Worm (Caenorhabditis elegans) whole organism, late embryonic: Measurements from ENCODE around the gene F28F8.7.

Experiments
- C08G9.2 ChIP-seq: sonication (generic microtip); optimal IDR thresholded peaks from 2 replicates; lab custom pipeline; 2016; ENCODE audit warnings: mild to moderate bottlenecking, missing genetic modification characterization, moderate library complexity, missing compliant biosample characterization
- C38D4.7 ChIP-seq: fragments of 200-800 bp; sonication (Bioruptor generic); optimal IDR thresholded peaks from 2 replicates; lab custom pipeline; 2018; ENCODE audit warnings: mild to moderate bottlenecking, missing genetic modification characterization, moderate library complexity, missing compliant biosample characterization
- F13H6.1 ChIP-seq: sonication (generic microtip); optimal IDR thresholded peaks from 2 replicates; lab custom pipeline; 2016; ENCODE audit warnings: missing genetic modification characterization, missing compliant biosample characterization
- K02D7.2 ChIP-seq: sonication (generic microtip); optimal IDR thresholded peaks from 2 replicates; lab custom pipeline; 2017; ENCODE audit warnings: mild to moderate bottlenecking, missing genetic modification characterization, missing compliant biosample characterization
- K09A11.1 ChIP-seq: sonication (generic microtip); optimal IDR thresholded peaks from 2 replicates; lab custom pipeline; 2017; ENCODE audit warnings: antibody characterized with exemption, mild to moderate bottlenecking, missing genetic modification characterization, missing compliant biosample characterization; ENCODE audit not compliant: insufficient read depth
- T23F11.4 ChIP-seq: fragments of 200-800 bp; sonication (Bioruptor generic); optimal IDR thresholded peaks from 2 replicates; lab custom pipeline; 2018; ENCODE audit warnings: mild to moderate bottlenecking, missing genetic modification characterization, missing compliant biosample characterization
- Y22D7AL.16 ChIP-seq: sonication (generic microtip); optimal IDR thresholded peaks from 2 replicates; lab custom pipeline; 2016; ENCODE audit warnings: missing genetic modification characterization, missing compliant biosample characterization
- ahr-1 ChIP-seq: sonication (generic microtip); optimal IDR thresholded peaks from 2 replicates; lab custom pipeline; 2016; ENCODE audit warnings: missing genetic modification characterization, missing compliant biosample characterization
- ama-1 ChIP-seq: fragments of 150-350 bp; optimal IDR thresholded peaks from 2 replicates; lab custom pipeline; 2014
- ceh-18 ChIP-seq: sonication (generic microtip); optimal IDR thresholded peaks from 2 replicates; lab custom pipeline; 2016; ENCODE audit warnings: missing genetic modification characterization, missing compliant biosample characterization
- ceh-19 ChIP-seq: fragments of 200-800 bp; sonication (Bioruptor generic); optimal IDR thresholded peaks from 2 replicates; lab custom pipeline; 2018; ENCODE audit warnings: mild to moderate bottlenecking, missing genetic modification characterization, missing compliant biosample characterization
- ceh-2 ChIP-seq: sonication (generic microtip); optimal IDR thresholded peaks from 2 replicates; lab custom pipeline; 2016; ENCODE audit warnings: missing genotype, missing genetic modification characterization, missing compliant biosample characterization
- ceh-22 ChIP-seq: sonication (generic microtip); optimal IDR thresholded peaks from 2 replicates; lab custom pipeline; 2017; ENCODE audit warnings: missing biosample characterization, missing genetic modification characterization
- ceh-24 ChIP-seq: sonication (generic microtip); optimal IDR thresholded peaks from 2 replicates; lab custom pipeline; 2016; ENCODE audit warnings: mild to moderate bottlenecking, missing genetic modification characterization, missing compliant biosample characterization
- ceh-30 ChIP-seq: fragments of 150-350 bp; optimal IDR thresholded peaks from 2 replicates; lab custom pipeline; 2014; ENCODE audit warnings: missing biosample characterization, missing genetic modification characterization
- ceh-31 ChIP-seq: sonication (generic microtip); optimal IDR thresholded peaks from 2 replicates; lab custom pipeline; 2016; ENCODE audit warnings: missing genetic modification characterization, missing compliant biosample characterization
- ceh-48 ChIP-seq: sonication (generic microtip); optimal IDR thresholded peaks from 2 replicates; lab custom pipeline; 2016; ENCODE audit warnings: missing genetic modification characterization, inconsistent platforms, missing compliant biosample characterization
- ceh-6 ChIP-seq: fragments of 200-800 bp; sonication (Bioruptor generic); optimal IDR thresholded peaks from 2 replicates; lab custom pipeline; 2018; ENCODE audit warnings: mild to moderate bottlenecking, missing genetic modification characterization, missing compliant biosample characterization
- ceh-9 ChIP-seq: sonication (generic microtip); optimal IDR thresholded peaks from 2 replicates; lab custom pipeline; 2016; ENCODE audit warnings: mild to moderate bottlenecking, missing genetic modification characterization, inconsistent platforms, missing compliant biosample characterization
- che-1 ChIP-seq: sonication (generic microtip); optimal IDR thresholded peaks from 2 replicates; lab custom pipeline; 2016; ENCODE audit warnings: mild to moderate bottlenecking, missing genetic modification characterization, missing compliant biosample characterization
- dmd-4 ChIP-seq: sonication (generic microtip); optimal IDR thresholded peaks from 2 replicates; lab custom pipeline; 2016; ENCODE audit warnings: borderline replicate concordance, missing genetic modification characterization, missing compliant biosample characterization
- dve-1 ChIP-seq: sonication (generic microtip); optimal IDR thresholded peaks from 2 replicates; lab custom pipeline; 2017; ENCODE audit warnings: antibody characterized with exemption, mild to moderate bottlenecking, missing genetic modification characterization, missing compliant biosample characterization
- elt-2 ChIP-seq: sonication (generic microtip); optimal IDR thresholded peaks from 2 replicates; lab custom pipeline; 2016; ENCODE audit warnings: missing genetic modification reagents, missing genetic modification characterization, missing compliant biosample characterization
- elt-4 ChIP-seq: sonication (generic microtip); optimal IDR thresholded peaks from 2 replicates; lab custom pipeline; 2016; ENCODE audit warnings: missing genetic modification characterization, missing compliant biosample characterization
- eyg-1 ChIP-seq: sonication (generic microtip); optimal IDR thresholded peaks from 2 replicates; lab custom pipeline; 2016; ENCODE audit warnings: missing genotype, missing genetic modification characterization, missing compliant biosample characterization
- fax-1 ChIP-seq: sonication (generic microtip); optimal IDR thresholded peaks from 2 replicates; lab custom pipeline; 2016; ENCODE audit warnings: missing genotype, missing genetic modification characterization, missing compliant biosample characterization
- fkh-10 ChIP-seq: fragments of 150-350 bp; optimal IDR thresholded peaks from 2 replicates; lab custom pipeline; 2014; ENCODE audit warnings: missing biosample characterization, missing genetic modification reagents, missing genetic modification characterization
- fkh-6 ChIP-seq: sonication (generic microtip); optimal IDR thresholded peaks from 2 replicates; lab custom pipeline; 2016; ENCODE audit warnings: missing genetic modification characterization, missing compliant biosample characterization
- gmeb-2 ChIP-seq: sonication (generic microtip); optimal IDR thresholded peaks from 2 replicates; lab custom pipeline; 2016; ENCODE audit warnings: missing genetic modification characterization, inconsistent platforms, missing compliant biosample characterization
- hlh-6 ChIP-seq: sonication (generic microtip); optimal IDR thresholded peaks from 2 replicates; lab custom pipeline; 2016; ENCODE audit warnings: missing genotype, missing genetic modification characterization, missing compliant biosample characterization
- hlh-8 ChIP-seq: sonication (generic microtip); optimal IDR thresholded peaks from 2 replicates; lab custom pipeline; 2016; ENCODE audit warnings: missing genotype, missing genetic modification characterization, missing compliant biosample characterization
- lin-11 ChIP-seq: fragments of 200-800 bp; sonication (Bioruptor generic); optimal IDR thresholded peaks from 2 replicates; lab custom pipeline; 2018; ENCODE audit warnings: mild to moderate bottlenecking, missing genetic modification characterization, missing compliant biosample characterization
- madf-2 ChIP-seq: sonication (generic microtip); optimal IDR thresholded peaks from 2 replicates; lab custom pipeline; 2017; ENCODE audit warnings: missing genetic modification characterization, missing compliant biosample characterization
- mec-3 ChIP-seq: sonication (generic microtip); optimal IDR thresholded peaks from 2 replicates; lab custom pipeline; 2016; ENCODE audit warnings: borderline replicate concordance, missing genetic modification characterization, missing compliant biosample characterization
- nfya-1 ChIP-seq: sonication (generic microtip); optimal IDR thresholded peaks from 2 replicates; lab custom pipeline; 2017; ENCODE audit warnings: missing genetic modification characterization, mild to moderate bottlenecking, missing compliant biosample characterization, antibody characterized with exemption, moderate library complexity
- nhr-11 ChIP-seq: fragments of 150-350 bp; optimal IDR thresholded peaks from 2 replicates; lab custom pipeline; 2014; ENCODE audit warnings: missing biosample characterization, missing genetic modification characterization
- nhr-232 ChIP-seq: sonication (generic microtip); optimal IDR thresholded peaks from 2 replicates; lab custom pipeline; 2016; ENCODE audit warnings: missing genetic modification characterization, missing compliant biosample characterization
- npax-4 ChIP-seq: sonication (generic microtip); optimal IDR thresholded peaks from 2 replicates; lab custom pipeline; 2016; ENCODE audit warnings: missing genetic modification characterization, missing compliant biosample characterization
- odd-2 ChIP-seq: sonication (generic microtip); optimal IDR thresholded peaks from 2 replicates; lab custom pipeline; 2017; ENCODE audit warnings: antibody characterized with exemption, mild to moderate bottlenecking, missing genetic modification characterization, missing compliant biosample characterization
- pag-3 ChIP-seq: sonication (generic microtip); optimal IDR thresholded peaks from 2 replicates; lab custom pipeline; 2016; ENCODE audit warnings: missing compliant biosample characterization, missing genetic modification characterization, borderline replicate concordance
- pax-1 ChIP-seq: fragments of 150-350 bp; optimal IDR thresholded peaks from 2 replicates; lab custom pipeline; 2014; ENCODE audit warnings: missing biosample characterization, missing genetic modification characterization
- pha-4 ChIP-seq: fragments of 150-350 bp; optimal IDR thresholded peaks from 2 replicates; lab custom pipeline; 2018; ENCODE audit warnings: missing biosample characterization, missing genetic modification reagents, missing genetic modification characterization
- pqm-1 ChIP-seq: sonication (generic microtip); optimal IDR thresholded peaks from 2 replicates; lab custom pipeline; 2016; ENCODE audit warnings: missing genetic modification characterization, missing compliant biosample characterization
- pros-1 ChIP-seq: fragments of 150-350 bp; optimal IDR thresholded peaks from 2 replicates; lab custom pipeline; 2014; ENCODE audit warnings: missing biosample characterization, missing genetic modification reagents, missing genetic modification characterization
- rnt-1 ChIP-seq: sonication (generic microtip); optimal IDR thresholded peaks from 2 replicates; lab custom pipeline; 2016; ENCODE audit warnings: missing genetic modification characterization, missing compliant biosample characterization
- sdc-2 ChIP-seq: sonication (generic microtip); optimal IDR thresholded peaks from 2 replicates; lab custom pipeline; 2016; ENCODE audit warnings: missing genotype, missing genetic modification characterization, missing compliant biosample characterization
- sox-4 ChIP-seq: sonication (generic microtip); optimal IDR thresholded peaks from 2 replicates; lab custom pipeline; 2017; ENCODE audit warnings: mild to moderate bottlenecking, missing genetic modification characterization, inconsistent platforms, missing compliant biosample characterization
- tbx-2 ChIP-seq: sonication (generic microtip); optimal IDR thresholded peaks from 2 replicates; lab custom pipeline; 2016; ENCODE audit warnings: missing genetic modification characterization, missing compliant biosample characterization
- tbx-7 ChIP-seq: sonication (generic microtip); optimal IDR thresholded peaks from 2 replicates; lab custom pipeline; 2016; ENCODE audit warnings: missing genotype, missing genetic modification characterization, missing compliant biosample characterization
- ttx-3 ChIP-seq: sonication (generic microtip); optimal IDR thresholded peaks from 2 replicates; lab custom pipeline; 2016; ENCODE audit warnings: missing genetic modification reagents, missing genetic modification characterization, missing compliant biosample characterization
- unc-42 ChIP-seq: sonication (generic microtip); optimal IDR thresholded peaks from 2 replicates; lab custom pipeline; 2016; ENCODE audit warnings: missing genotype, missing genetic modification characterization, missing compliant biosample characterization
- unc-55 ChIP-seq: sonication (generic microtip); optimal IDR thresholded peaks from 2 replicates; lab custom pipeline; 2017; ENCODE audit warnings: missing biosample characterization, missing genetic modification reagents, missing genetic modification characterization
- unc-86 ChIP-seq: sonication (generic microtip); optimal IDR thresholded peaks from 2 replicates; lab custom pipeline; 2016; ENCODE audit warnings: missing genetic modification characterization, missing compliant biosample characterization
- zip-5 ChIP-seq: sonication (generic microtip); optimal IDR thresholded peaks from 2 replicates; lab custom pipeline; 2016; ENCODE audit warnings: missing genetic modification characterization, missing compliant biosample characterization
- ztf-16 ChIP-seq: sonication (generic microtip); optimal IDR thresholded peaks from 2 replicates; lab custom pipeline; 2017; ENCODE audit warnings: missing genetic modification characterization, missing compliant biosample characterization

F28F8.7 gene

ce11 chrV:15553869-15554268 lies 36.5 kb downstream of the F28F8.7 start:
- TF ChIP-seq pax-1 (tag; lab: Kevin White, UChicago) (no peak), pqm-1 (tag; lab: Kevin White, UChicago) (no peak), nfya-1 (tag; lab: Kevin White, UChicago) (no peak), ceh-22 (tag; lab: Kevin White, UChicago) (no peak), K02D7.2 (tag; lab: Kevin White, UChicago) (peak; percentile 38), T23F11.4 (no peak), mec-3 (tag; lab: Kevin White, UChicago) (no peak), nhr-11 (tag; lab: Kevin White, UChicago) (no peak), rnt-1 (tag; lab: Kevin White, UChicago) (peak; percentile 13), lin-11 (peak; percentile 15), unc-55 (GFP tag; lab: Kevin White, UChicago) (no peak), ceh-30 (tag; lab: Kevin White, UChicago) (no peak), ceh-2 (tag; lab: Kevin White, UChicago) (no peak), tbx-7 (tag; lab: Kevin White, UChicago) (no peak), ztf-16 (tag; lab: Kevin White, UChicago) (no peak), K09A11.1 (no peak), hlh-8 (tag; lab: Kevin White, UChicago) (no peak), elt-2 (tag; lab: Kevin White, UChicago) (peak; percentile 48), ceh-18 (tag; lab: Kevin White, UChicago) (no peak), dve-1 (tag; lab: Kevin White, UChicago) (peak; percentile 1), Y22D7AL.16 (tag; lab: Kevin White, UChicago) (peak; percentile 22), fkh-10 (GFP tag; lab: Kevin White, UChicago) (no peak), ceh-24 (no peak), ceh-31 (tag; lab: Kevin White, UChicago) (no peak), ama-1 (lab: Kevin White, UChicago) (no peak), ceh-19 (peak; percentile 25), zip-5 (tag; lab: Kevin White, UChicago) (no peak), ceh-6 (GFP tag; lab: Kevin White, UChicago) (peak; percentile 12), ceh-9 (tag; lab: Kevin White, UChicago) (no peak), C08G9.2 (tag; lab: Kevin White, UChicago) (peak; percentile 25), ttx-3 (tag; lab: Kevin White, UChicago) (peak; percentile 23), elt-4 (tag; lab: Kevin White, UChicago) (no peak), eyg-1 (tag; lab: Kevin White, UChicago) (no peak), ceh-48 (tag; lab: Kevin White, UChicago) (no peak), ahr-1 (tag; lab: Kevin White, UChicago) (no peak), che-1 (tag; lab: Kevin White, UChicago) (peak; percentile 71), pros-1 (no peak), npax-4 (tag; lab: Kevin White, UChicago) (peak; percentile 6), F13H6.1 (tag; lab: Kevin White, UChicago) (no peak), pag-3 (no peak), sdc-2 (tag; lab: Kevin White, UChicago) (no peak), madf-2 (tag; lab: Kevin White, UChicago) (no peak), dmd-4 (tag; lab: Kevin White, UChicago) (no peak), gmeb-2 (tag; lab: Kevin White, UChicago) (peak; percentile 46), C38D4.7 (peak; percentile 35), fkh-6 (tag; lab: Kevin White, UChicago) (no peak), fax-1 (tag; lab: Kevin White, UChicago) (no peak), pha-4 (tag; lab: Kevin White, UChicago) (no peak), odd-2 (no peak), hlh-6 (peak; percentile 71), sox-4 (tag; lab: Kevin White, UChicago) (peak; percentile 44), tbx-2 (tag; lab: Kevin White, UChicago) (no peak), unc-86 (tag; lab: Kevin White, UChicago) (no peak), nhr-232 (tag; lab: Kevin White, UChicago) (peak; percentile 43), unc-42 (tag; lab: Kevin White, UChicago) (no peak)
